Fruit fly (Drosophila melanogaster) whole organism, embryonic: Measurements from ENCODE around the gene bma.

Experiments used
- Adf1 ChIP-seq: fragments of 200-800 bp; sonication (Bioruptor generic); IDR thresholded peaks from 2 replicates; pipeline ENCODE4 v1.3.6; 2022; ENCODE audit warnings: missing biosample characterization, missing genetic modification characterization
- CG15514 ChIP-seq: fragments of 200-800 bp; sonication (Bioruptor generic); optimal IDR thresholded peaks from 3 replicates; lab custom pipeline; 2017; ENCODE audit warnings: missing biosample characterization, missing genetic modification characterization, mild to moderate bottlenecking, moderate library complexity, missing genetic modification reagents
- CG15696 ChIP-seq: fragments of 200-800 bp; sonication (Bioruptor generic); optimal IDR thresholded peaks from 2 replicates; lab custom pipeline; 2019; ENCODE audit warnings: missing biosample characterization, mild to moderate bottlenecking, missing genetic modification characterization, moderate library complexity
- CG1647 ChIP-seq: fragments of 200-800 bp; sonication (Bioruptor generic); optimal IDR thresholded peaks from 3 replicates; lab custom pipeline; 2016; ENCODE audit warnings: missing biosample characterization, missing genetic modification characterization
- CG18764 ChIP-seq: fragments of 200-800 bp; sonication (Bioruptor generic); optimal IDR thresholded peaks from 3 replicates; lab custom pipeline; 2016; ENCODE audit warnings: missing biosample characterization, missing genetic modification characterization
- CG3065 ChIP-seq: fragments of 200-800 bp; sonication (Bioruptor generic); optimal IDR thresholded peaks from 2 replicates; lab custom pipeline; 2016; ENCODE audit warnings: missing biosample characterization, missing genetic modification characterization
- CG34376 ChIP-seq: fragments of 200-800 bp; sonication (Bioruptor generic); optimal IDR thresholded peaks from 2 replicates; lab custom pipeline; 2018; ENCODE audit warnings: missing biosample characterization, mild to moderate bottlenecking, missing genetic modification characterization
- CG34422 ChIP-seq: fragments of 200-800 bp; sonication (Bioruptor generic); IDR thresholded peaks from 3 replicates; pipeline ENCODE4 v1.3.6; 2022; ENCODE audit warnings: missing biosample characterization, missing genetic modification characterization
- CG3838 ChIP-seq: fragments of 200-800 bp; sonication (Bioruptor generic); optimal IDR thresholded peaks from 3 replicates; lab custom pipeline; 2016; ENCODE audit warnings: missing biosample characterization, missing genetic modification characterization
- CG4404 ChIP-seq: fragments of 200-800 bp; sonication (Bioruptor generic); IDR thresholded peaks from 2 replicates; pipeline ENCODE4 v1.3.6; 2022; ENCODE audit warnings: missing biosample characterization, missing genetic modification characterization
- CG4617 ChIP-seq: fragments of 200-800 bp; sonication (Bioruptor generic); optimal IDR thresholded peaks from 3 replicates; lab custom pipeline; 2016; ENCODE audit warnings: missing biosample characterization, missing genetic modification characterization, borderline replicate concordance
- CG7556 ChIP-seq: fragments of 200-800 bp; sonication (Bioruptor generic); optimal IDR thresholded peaks from 2 replicates; lab custom pipeline; 2017; ENCODE audit warnings: missing biosample characterization, mild to moderate bottlenecking, missing genetic modification characterization
- CG8765 ChIP-seq: fragments of 200-800 bp; sonication (Bioruptor generic); IDR thresholded peaks from 2 replicates; pipeline ENCODE4 v1.3.6; 2022; ENCODE audit warnings: missing biosample characterization, missing genetic modification characterization
- CG9932 ChIP-seq: fragments of 200-800 bp; sonication (Bioruptor generic); IDR thresholded peaks from 2 replicates; pipeline ENCODE4 v1.3.6; 2022; ENCODE audit warnings: missing biosample characterization, missing genetic modification characterization
- D ChIP-seq, 2 experiments: fragments of 200-800 bp in 1 of 2; fragments of >200 bp in 1 of 2; sonication (Bioruptor generic) in 1 of 2; optimal IDR thresholded peaks; 2 replicates in 1 of 2; 3 replicates in 1 of 2; lab custom pipeline; 2017; ENCODE audit warnings: mild to moderate bottlenecking in 1 of 2, missing biosample characterization in 1 of 2, missing genetic modification characterization in 1 of 2, missing genetic modification reagents in 1 of 2
- Dref ChIP-seq: fragments of 200-800 bp; sonication (Bioruptor generic); IDR thresholded peaks from 2 replicates; pipeline ENCODE4 v1.3.6; 2022; ENCODE audit warnings: missing biosample characterization, missing genetic modification characterization
- MBD-R2 ChIP-seq: fragments of 200-800 bp; sonication (Bioruptor generic); IDR thresholded peaks from 2 replicates; pipeline ENCODE4 v1.3.6; 2022; ENCODE audit warnings: missing biosample characterization, missing genetic modification characterization
- Mad ChIP-seq: fragments of 200-800 bp; sonication (Bioruptor generic); optimal IDR thresholded peaks from 2 replicates; lab custom pipeline; 2016; ENCODE audit warnings: missing biosample characterization, missing genetic modification characterization
- Opbp ChIP-seq: fragments of 200-800 bp; sonication (Bioruptor generic); IDR thresholded peaks from 3 replicates; pipeline ENCODE4 v1.3.6; 2022; ENCODE audit warnings: missing biosample characterization, missing genetic modification characterization; ENCODE audit not compliant: partially characterized antibody
- PHDP ChIP-seq: fragments of 200-800 bp; sonication (Bioruptor generic); optimal IDR thresholded peaks from 3 replicates; lab custom pipeline; 2018; ENCODE audit warnings: missing biosample characterization, mild to moderate bottlenecking, missing genetic modification characterization, moderate library complexity
- Pdp1 ChIP-seq, 2 experiments: fragments of 200-800 bp; sonication (Bioruptor generic); optimal IDR thresholded peaks; 3 replicates each; lab custom pipeline; 2016; ENCODE audit warnings: missing biosample characterization in 2 of 2, missing genetic modification characterization in 2 of 2, mild to moderate bottlenecking in 1 of 2, moderate library complexity in 1 of 2
- Poxn ChIP-seq: fragments of 200-800 bp; sonication (Bioruptor generic); IDR thresholded peaks from 2 replicates; pipeline ENCODE4 v1.3.6; 2022; ENCODE audit warnings: missing biosample characterization, missing genetic modification characterization
- Rx ChIP-seq: fragments of 200-800 bp; sonication (Bioruptor generic); IDR thresholded peaks from 2 replicates; pipeline ENCODE4 v1.3.6; 2022; ENCODE audit warnings: missing biosample characterization, missing genetic modification characterization
- Usf ChIP-seq: fragments of 200-800 bp; sonication (Bioruptor generic); optimal IDR thresholded peaks from 2 replicates; lab custom pipeline; 2017; ENCODE audit warnings: missing genotype, missing biosample characterization, missing genetic modification characterization
- amos ChIP-seq: fragments of 200-800 bp; sonication (Bioruptor generic); IDR thresholded peaks from 2 replicates; pipeline ENCODE4 v1.3.6; 2022; ENCODE audit warnings: missing biosample characterization, missing genetic modification characterization; ENCODE audit not compliant: partially characterized antibody
- btn ChIP-seq: fragments of 200-800 bp; sonication (Bioruptor generic); optimal IDR thresholded peaks from 2 replicates; lab custom pipeline; 2016; ENCODE audit warnings: missing biosample characterization, missing genetic modification characterization
- cad ChIP-seq: fragments of >200 bp; optimal IDR thresholded peaks from 2 replicates; lab custom pipeline; 2017; ENCODE audit warnings: missing biosample characterization, missing genetic modification characterization
- cato ChIP-seq: fragments of 200-800 bp; sonication (Bioruptor generic); optimal IDR thresholded peaks from 2 replicates; lab custom pipeline; 2016; ENCODE audit warnings: missing biosample characterization, missing genetic modification characterization, borderline replicate concordance
- chinmo ChIP-seq: fragments of 200-800 bp; sonication (Bioruptor generic); IDR thresholded peaks from 4 replicates; pipeline ENCODE4 v1.3.6; 2022; ENCODE audit warnings: missing biosample characterization, missing genetic modification characterization; ENCODE audit not compliant: partially characterized antibody
- corto ChIP-seq: fragments of 200-800 bp; sonication (Bioruptor generic); optimal IDR thresholded peaks from 2 replicates; lab custom pipeline; 2016; ENCODE audit warnings: missing biosample characterization, mild to moderate bottlenecking, missing genetic modification characterization, moderate library complexity
- croc ChIP-seq: fragments of 200-800 bp; sonication (Bioruptor generic); conservative IDR thresholded peaks from 3 replicates; pipeline ENCODE4 v1.3.6; 2022; ENCODE audit warnings: missing biosample characterization, missing genetic modification characterization
- disco-r ChIP-seq: fragments of 200-800 bp; sonication (Bioruptor generic); optimal IDR thresholded peaks from 2 replicates; lab custom pipeline; 2016; ENCODE audit warnings: missing biosample characterization, missing genetic modification characterization
- grau ChIP-seq: fragments of 200-800 bp; optimal IDR thresholded peaks from 3 replicates; lab custom pipeline; 2019; ENCODE audit warnings: missing biosample characterization, mild to moderate bottlenecking, missing genetic modification characterization, moderate library complexity
- ken ChIP-seq: fragments of 200-800 bp; sonication (Bioruptor generic); IDR thresholded peaks from 3 replicates; pipeline ENCODE4 v1.3.6; 2022; ENCODE audit warnings: missing biosample characterization, missing genetic modification characterization
- lola ChIP-seq, 3 experiments: fragments of >200 bp in 2 of 3; fragments of 200-800 bp in 1 of 3; sonication (Bioruptor generic) in 1 of 3; optimal IDR thresholded peaks; 2 replicates each; lab custom pipeline; 2017 to 2019; ENCODE audit warnings: missing biosample characterization in 3 of 3, missing genetic modification characterization in 3 of 3, mild to moderate bottlenecking in 1 of 3, moderate library complexity in 1 of 3
- mirr ChIP-seq: fragments of 200-800 bp; sonication (Bioruptor generic); optimal IDR thresholded peaks from 3 replicates; lab custom pipeline; 2018; ENCODE audit warnings: missing biosample characterization, mild to moderate bottlenecking, missing genetic modification characterization
- phol ChIP-seq: fragments of 200-800 bp; sonication (Bioruptor generic); optimal IDR thresholded peaks from 3 replicates; lab custom pipeline; 2018; ENCODE audit warnings: missing biosample characterization, mild to moderate bottlenecking, missing genetic modification characterization, moderate library complexity
- pita ChIP-seq: fragments of 200-800 bp; sonication (Bioruptor generic); optimal IDR thresholded peaks from 2 replicates; lab custom pipeline; 2017; ENCODE audit warnings: missing biosample characterization, mild to moderate bottlenecking, missing genetic modification characterization
- pros ChIP-seq: fragments of 200-800 bp; sonication (Bioruptor generic); optimal IDR thresholded peaks from 3 replicates; lab custom pipeline; 2019; ENCODE audit warnings: missing biosample characterization, mild to moderate bottlenecking, missing genetic modification characterization, moderate library complexity
- sc ChIP-seq, 3 experiments: fragments of >200 bp in 2 of 3; fragments of 200-800 bp in 1 of 3; sonication (Bioruptor generic) in 1 of 3; optimal IDR thresholded peaks; 2 replicates in 2 of 3; 3 replicates in 1 of 3; lab custom pipeline; 2017; ENCODE audit warnings: mild to moderate bottlenecking in 1 of 3, missing biosample characterization in 1 of 3, missing genetic modification characterization in 1 of 3, missing genetic modification reagents in 1 of 3
- sens-2 ChIP-seq: fragments of 200-800 bp; sonication (Bioruptor generic); IDR thresholded peaks from 2 replicates; pipeline ENCODE4 v1.3.6; 2022; ENCODE audit warnings: missing biosample characterization, missing genetic modification characterization
- sim ChIP-seq: fragments of 200-800 bp; sonication (Bioruptor generic); IDR thresholded peaks from 2 replicates; pipeline ENCODE4 v1.3.6; 2022; ENCODE audit warnings: missing biosample characterization, missing genetic modification characterization
- slbo ChIP-seq: fragments of 200-800 bp; sonication (Bioruptor generic); IDR thresholded peaks from 2 replicates; pipeline ENCODE4 v1.3.6; 2022; ENCODE audit warnings: missing biosample characterization, missing genetic modification characterization
- slou ChIP-seq: fragments of 200-800 bp; sonication (Bioruptor generic); optimal IDR thresholded peaks from 3 replicates; lab custom pipeline; 2016; ENCODE audit warnings: missing biosample characterization, missing genetic modification characterization
- sqz ChIP-seq: fragments of 200-800 bp; sonication (Bioruptor generic); optimal IDR thresholded peaks from 3 replicates; lab custom pipeline; 2018; ENCODE audit warnings: missing biosample characterization, mild to moderate bottlenecking, missing genetic modification characterization
- tap ChIP-seq: fragments of 200-800 bp; optimal IDR thresholded peaks from 3 replicates; lab custom pipeline; 2019; ENCODE audit warnings: missing biosample characterization, mild to moderate bottlenecking, missing genetic modification characterization, moderate library complexity
- trh ChIP-seq: fragments of 200-800 bp; sonication (Bioruptor generic); optimal IDR thresholded peaks from 2 replicates; lab custom pipeline; 2016; ENCODE audit warnings: missing biosample characterization, missing genetic modification characterization
- tx ChIP-seq: fragments of 200-800 bp; sonication (Bioruptor generic); optimal IDR thresholded peaks from 2 replicates; lab custom pipeline; 2016; ENCODE audit warnings: missing biosample characterization, missing genetic modification characterization
- unc-4 ChIP-seq: fragments of 200-800 bp; sonication (Bioruptor generic); IDR thresholded peaks from 2 replicates; pipeline ENCODE4 v1.3.6; 2022; ENCODE audit warnings: missing biosample characterization, missing genetic modification characterization; ENCODE audit not compliant: partially characterized antibody

Gene bma

dm6 chr3L:9888630-9889130, 19.2 kb upstream of the bma start, which contains the start of the genes Taf2 and CalpB (continued):
- TF ChIP-seq cad (GFP tag; lab: Kevin White, UChicago), result no peak
- no peak for TF ChIP-seq corto (GFP tag; lab: Kevin White, UChicago)
- TF ChIP-seq CG4404 (GFP tag; lab: Robert Waterston, UW), result peak; percentile 68
- TF ChIP-seq sens-2 (GFP tag; lab: Robert Waterston, UW), result no peak
- peak; percentile 21 for TF ChIP-seq trh
- TF ChIP-seq Poxn (GFP tag; lab: Robert Waterston, UW), result no peak
- TF ChIP-seq cato, result peak; percentile 30
- TF ChIP-seq Mad, result peak; percentile 43
- TF ChIP-seq PHDP (tag; lab: Kevin White, UChicago), result peak; percentile 90
- peak; percentile 36 for TF ChIP-seq CG34376 (GFP tag; lab: Kevin White, UChicago)
- peak; percentile 87 for TF ChIP-seq sqz (GFP tag; lab: Kevin White, UChicago)
- 0 out of 3 replicates have a peak, but pooled peaks have one; percentile 38 for TF ChIP-seq ken (GFP tag; lab: Robert Waterston, UW)
- peak; percentile 95 for TF ChIP-seq phol
- no peak for TF ChIP-seq disco-r (GFP tag; lab: Kevin White, UChicago)
- TF ChIP-seq Adf1 (GFP tag; lab: Robert Waterston, UW), result no peak
- no peak for TF ChIP-seq CG3065 (GFP tag; lab: Kevin White, UChicago)
- peak; percentile 88 for TF ChIP-seq CG9932
- TF ChIP-seq grau (tag; lab: Kevin White, UChicago), result peak; percentile 91
- no peak for TF ChIP-seq sim
- TF ChIP-seq MBD-R2 (GFP tag; lab: Robert Waterston, UW), result peak; percentile 82
- no peak for TF ChIP-seq pita (GFP tag; lab: Kevin White, UChicago)
- TF ChIP-seq CG18764 (GFP tag; lab: Kevin White, UChicago), result peak; percentile 84
- peak; percentile 91 for TF ChIP-seq CG7556 (GFP tag; lab: Kevin White, UChicago)
- peak; percentile 34 for TF ChIP-seq CG3838 (GFP tag; lab: Kevin White, UChicago)
- TF ChIP-seq Dref (GFP tag; lab: Robert Waterston, UW), result no peak
- no peak for TF ChIP-seq mirr (GFP tag; lab: Kevin White, UChicago)
- peak; percentile 90 for TF ChIP-seq slbo (GFP tag; lab: Robert Waterston, UW)
- peak in 1 of 3 experiments; percentile 89 for TF ChIP-seq lola (GFP tag; optimal IDR thresholded peaks at IDR 0.05; lab: Kevin White, UChicago)
- TF ChIP-seq tap, result peak; percentile 94
- TF ChIP-seq CG34422 (GFP tag; lab: Robert Waterston, UW), result peak; percentile 85
- no peak for TF ChIP-seq chinmo
- no peak for TF ChIP-seq pros (GFP tag; lab: Kevin White, UChicago)
- no peak for TF ChIP-seq Rx (GFP tag; lab: Robert Waterston, UW)
- no peak for TF ChIP-seq Opbp (GFP tag; lab: Robert Waterston, UW)
- no peak for TF ChIP-seq Pdp1 (GFP tag; optimal IDR thresholded peaks at IDR 0.05; lab: Kevin White, UChicago)
- peak; percentile 0 for TF ChIP-seq slou
- no peak for TF ChIP-seq unc-4 (GFP tag; lab: Robert Waterston, UW)
- TF ChIP-seq CG8765, result no peak
- TF ChIP-seq D (optimal IDR thresholded peaks at IDR 0.05; lab: Kevin White, UChicago), result no peak
- peak; percentile 82 for TF ChIP-seq D (GFP tag; optimal IDR thresholded peaks at IDR 0.05; lab: Kevin White, UChicago)
- TF ChIP-seq btn (GFP tag; lab: Kevin White, UChicago), result no peak
- no peak for TF ChIP-seq sc (optimal IDR thresholded peaks at IDR 0.05; lab: Kevin White, UChicago)
- TF ChIP-seq sc (GFP tag; optimal IDR thresholded peaks at IDR 0.05; lab: Kevin White, UChicago), result peak; percentile 63
- peak; percentile 11; the same call in 1 of the 2 replicates for TF ChIP-seq amos (GFP tag; lab: Robert Waterston, UW)
- peak; percentile 74 for TF ChIP-seq CG15514
- TF ChIP-seq CG1647 (GFP tag; lab: Kevin White, UChicago), result no peak
- peak; percentile 82 for TF ChIP-seq CG15696
- peak; percentile 73 for TF ChIP-seq CG4617 (GFP tag; lab: Kevin White, UChicago)
- TF ChIP-seq tx (GFP tag; lab: Kevin White, UChicago), result peak; percentile 5
- peak; percentile 59 for TF ChIP-seq Usf (GFP tag; lab: Kevin White, UChicago)
- peak; percentile 72 for TF ChIP-seq croc (GFP tag; lab: Robert Waterston, UW)
